Fruit fly (Drosophila melanogaster): ENCODE results near the gene mtd.
A peak's percentile ranks its signal among the peaks of the same experiment; 100 is the strongest.

The mtd gene

dm6 chr3R:5282755-5283359 lies 67.4 kb downstream of the mtd start (continued):
- peak; percentile 69 for TF ChIP-seq NFAT (GFP tag; IDR thresholded peaks at IDR 0.05)
- no peak for TF ChIP-seq CG15696 (tag; optimal IDR thresholded peaks at IDR 0.05)
- TF ChIP-seq CG10267 (tag; optimal IDR thresholded peaks at IDR 0.05), result no peak
- TF ChIP-seq da (GFP tag; optimal IDR thresholded peaks at IDR 0.05), result no peak
- TF ChIP-seq CG2678 (tag; optimal IDR thresholded peaks at IDR 0.05), result no peak
- TF ChIP-seq lab (GFP tag; optimal IDR thresholded peaks at IDR 0.05), result peak; percentile 52
- TF ChIP-seq Mes4 (GFP tag; optimal IDR thresholded peaks at IDR 0.05), result no peak
- TF ChIP-seq aop (GFP tag; IDR thresholded peaks at IDR 0.05), result no peak
- no peak for TF ChIP-seq Dp (GFP tag; optimal IDR thresholded peaks at IDR 0.05)
- no peak for TF ChIP-seq CG12236 (GFP tag; optimal IDR thresholded peaks at IDR 0.05)
- peak; percentile 12; the same call in 1 of the 2 replicates for TF ChIP-seq al (GFP tag; IDR thresholded peaks at IDR 0.05)
- TF ChIP-seq CG11456 (GFP tag; IDR thresholded peaks at IDR 0.05), result peak; percentile 77
- no peak for TF ChIP-seq CG9437 (GFP tag; optimal IDR thresholded peaks at IDR 0.05)
- TF ChIP-seq Spps (tag; optimal IDR thresholded peaks at IDR 0.05), result no peak
- TF ChIP-seq CG13123 (GFP tag; optimal IDR thresholded peaks at IDR 0.05), result no peak
- TF ChIP-seq trem (tag; optimal IDR thresholded peaks at IDR 0.05), result no peak
- peak; percentile 58 for TF ChIP-seq ftz-f1 (GFP tag; optimal IDR thresholded peaks at IDR 0.05)
- no peak for TF ChIP-seq CG13424 (tag; optimal IDR thresholded peaks at IDR 0.05)
- peak; percentile 48; the same call in 1 of the 2 replicates for TF ChIP-seq sna (GFP tag; IDR thresholded peaks at IDR 0.05; ENCODE audit: partially characterized antibody)
- TF ChIP-seq CG12219 (GFP tag; optimal IDR thresholded peaks at IDR 0.05), result no peak
- no peak for TF ChIP-seq en (GFP tag; optimal IDR thresholded peaks at IDR 0.05)
- TF ChIP-seq danr (GFP tag; IDR thresholded peaks at IDR 0.05), result no peak
- no peak for TF ChIP-seq Hand (GFP tag; optimal IDR thresholded peaks at IDR 0.05)
- no peak for TF ChIP-seq Hey (tag; optimal IDR thresholded peaks at IDR 0.05)
- no peak for TF ChIP-seq z (GFP tag; IDR thresholded peaks at IDR 0.05)
- TF ChIP-seq CG12104 (GFP tag; optimal IDR thresholded peaks at IDR 0.05), result no peak
- no peak for TF ChIP-seq CG3838 (GFP tag; optimal IDR thresholded peaks at IDR 0.05)
- TF ChIP-seq CG17359 (tag; optimal IDR thresholded peaks at IDR 0.05), result no peak
- TF ChIP-seq otp (GFP tag; IDR thresholded peaks at IDR 0.05), result peak; percentile 42; the same call in 2 of the 3 replicates
- no peak for TF ChIP-seq CG4820 (GFP tag; optimal IDR thresholded peaks at IDR 0.05)
- no peak for TF ChIP-seq chn (GFP tag; optimal IDR thresholded peaks at IDR 0.05)
- peak; percentile 83 for TF ChIP-seq CG32532 (GFP tag; IDR thresholded peaks at IDR 0.05)
- TF ChIP-seq gt (GFP tag; IDR thresholded peaks at IDR 0.05), result no peak
- no peak for TF ChIP-seq CG9876 (GFP tag; optimal IDR thresholded peaks at IDR 0.05)
- TF ChIP-seq eve (GFP tag; optimal IDR thresholded peaks at IDR 0.05), result no peak
- TF ChIP-seq CG10565 (GFP tag; optimal IDR thresholded peaks at IDR 0.05), result no peak
- no peak for TF ChIP-seq crc (GFP tag; optimal IDR thresholded peaks at IDR 0.05)
- peak; percentile 10; the same call in 1 of the 2 replicates for TF ChIP-seq lmd (GFP tag; IDR thresholded peaks at IDR 0.05)
- TF ChIP-seq kah (GFP tag; optimal IDR thresholded peaks at IDR 0.05), result peak; percentile 73
- TF ChIP-seq bsh (GFP tag; optimal IDR thresholded peaks at IDR 0.05), result no peak

dm6 chr3R:5281094-5281493 lies 69.1 kb downstream of the mtd start:
- no peak for TF ChIP-seq CG16813 (GFP tag; IDR thresholded peaks at IDR 0.05; ENCODE audit: partially characterized antibody)
- no peak for TF ChIP-seq CG8944 (GFP tag; optimal IDR thresholded peaks at IDR 0.05)
- TF ChIP-seq HLHmδ (GFP tag; optimal IDR thresholded peaks at IDR 0.05), result no peak
- TF ChIP-seq ase (GFP tag; IDR thresholded peaks at IDR 0.05), result no peak
- no peak for TF ChIP-seq Nf-YB (GFP tag; optimal IDR thresholded peaks at IDR 0.05)
- no peak for TF ChIP-seq grn (GFP tag; optimal IDR thresholded peaks at IDR 0.05)
- TF ChIP-seq pho (GFP tag; optimal IDR thresholded peaks at IDR 0.05), result no peak
- no peak for TF ChIP-seq CG5953 (GFP tag; IDR thresholded peaks at IDR 0.05)
- TF ChIP-seq al (GFP tag; IDR thresholded peaks at IDR 0.05), result 0 out of 2 replicates have a peak, but pooled peaks have one; percentile 13
- TF ChIP-seq CG1832 (GFP tag; optimal IDR thresholded peaks at IDR 0.05), result no peak
- no peak for TF ChIP-seq CG7271 (tag; optimal IDR thresholded peaks at IDR 0.05)
- TF ChIP-seq zf30C (GFP tag; optimal IDR thresholded peaks at IDR 0.05), result no peak
- no peak for TF ChIP-seq CG10565 (GFP tag; optimal IDR thresholded peaks at IDR 0.05)
- TF ChIP-seq hbn (GFP tag; IDR thresholded peaks at IDR 0.05; ENCODE audit: partially characterized antibody), result no peak
- no peak for TF ChIP-seq grau (tag; optimal IDR thresholded peaks at IDR 0.05)

All from whole organism, embryonic.